Fruit fly (Drosophila melanogaster) whole organism, wandering third instar larva: Measurements from ENCODE around the gene CG15891.

ENCODE experiments used
- Abd-B ChIP-seq: fragments of >200 bp; optimal IDR thresholded peaks from 2 replicates; lab custom pipeline; 2017; ENCODE audit warnings: missing biosample characterization, missing genetic modification characterization
- CG9705 ChIP-seq: fragments of 200-800 bp; sonication (Bioruptor generic); optimal IDR thresholded peaks from 2 replicates; lab custom pipeline; 2018; ENCODE audit warnings: missing biosample characterization, mild to moderate bottlenecking, missing genetic modification characterization
- CrebA ChIP-seq: fragments of 200-800 bp; sonication (Bioruptor generic); optimal IDR thresholded peaks from 2 replicates; lab custom pipeline; 2016; ENCODE audit warnings: missing biosample characterization, mild to moderate bottlenecking, missing genetic modification characterization, borderline replicate concordance
- Dif ChIP-seq: fragments of 200-275, 200-300 bp; sonication (Bioruptor generic); optimal IDR thresholded peaks from 2 replicates; lab custom pipeline; 2018; ENCODE audit warnings: missing biosample characterization, missing genetic modification characterization; ENCODE audit not compliant: partially characterized antibody
- HLH106 ChIP-seq: fragments of 200-800 bp; optimal IDR thresholded peaks from 3 replicates; lab custom pipeline; 2019; ENCODE audit warnings: missing biosample characterization, mild to moderate bottlenecking, missing genetic modification characterization, moderate library complexity
- Hnf4 ChIP-seq: fragments of 200-800 bp; sonication (Bioruptor generic); optimal IDR thresholded peaks from 2 replicates; lab custom pipeline; 2016; ENCODE audit warnings: missing biosample characterization, mild to moderate bottlenecking, missing genetic modification characterization
- Hr78 ChIP-seq: fragments of >200 bp; optimal IDR thresholded peaks from 2 replicates; lab custom pipeline; 2017; ENCODE audit warnings: missing biosample characterization, missing genetic modification characterization
- Hr83 ChIP-seq: fragments of 200-300 bp; sonication (Bioruptor generic); optimal IDR thresholded peaks from 2 replicates; lab custom pipeline; 2016; ENCODE audit warnings: missing biosample characterization, mild to moderate bottlenecking, missing genetic modification characterization, moderate library complexity; ENCODE audit not compliant: poor library complexity, severe bottlenecking
- Mio ChIP-seq: sonication (Bioruptor generic); optimal IDR thresholded peaks from 2 replicates; lab custom pipeline; 2016; ENCODE audit warnings: missing biosample characterization, missing genetic modification characterization
- N ChIP-seq: fragments of >200 bp; optimal IDR thresholded peaks from 2 replicates; lab custom pipeline; 2018; ENCODE audit warnings: missing biosample characterization, missing external identifiers, missing genetic modification characterization
- Rel ChIP-seq, 2 experiments: fragments of 200-800 bp; sonication (Bioruptor generic) in 1 of 2; optimal IDR thresholded peaks; 2 replicates in 1 of 2; 3 replicates in 1 of 2; lab custom pipeline; 2016 to 2019; ENCODE audit warnings: mild to moderate bottlenecking in 2 of 2, missing biosample characterization in 2 of 2, missing genetic modification characterization in 2 of 2, moderate library complexity in 1 of 2
- Sp1 ChIP-seq: fragments of 200-800 bp; sonication (Bioruptor generic); optimal IDR thresholded peaks from 3 replicates; lab custom pipeline; 2019; ENCODE audit warnings: missing biosample characterization, mild to moderate bottlenecking, missing genetic modification characterization, moderate library complexity
- br ChIP-seq: fragments of 200-800 bp; sonication (Bioruptor generic); optimal IDR thresholded peaks from 2 replicates; lab custom pipeline; 2016; ENCODE audit warnings: missing biosample characterization, missing genetic modification characterization
- brk ChIP-seq: fragments of 200-800 bp; sonication (Bioruptor generic); optimal IDR thresholded peaks from 2 replicates; lab custom pipeline; 2016; ENCODE audit warnings: missing biosample characterization, mild to moderate bottlenecking, missing genetic modification characterization
- dmrt93B ChIP-seq: fragments of 200-800 bp; sonication (Bioruptor generic); optimal IDR thresholded peaks from 2 replicates; lab custom pipeline; 2018; ENCODE audit warnings: missing biosample characterization, mild to moderate bottlenecking, missing genetic modification characterization
- dsf ChIP-seq: sonication (Bioruptor generic); optimal IDR thresholded peaks from 2 replicates; lab custom pipeline; 2016; ENCODE audit warnings: missing biosample characterization, missing genetic modification characterization, borderline replicate concordance
- ey ChIP-seq: fragments of 200-800 bp; sonication (Bioruptor generic); optimal IDR thresholded peaks from 2 replicates; lab custom pipeline; 2016; ENCODE audit warnings: missing biosample characterization, missing genetic modification characterization
- foxo ChIP-seq, 2 experiments: fragments of 200-800 bp; sonication (Bioruptor generic); optimal IDR thresholded peaks; 2 replicates in 1 of 2; 3 replicates in 1 of 2; lab custom pipeline; 2016 to 2017; ENCODE audit warnings: missing biosample characterization in 2 of 2, missing genetic modification characterization in 2 of 2
- h ChIP-seq: fragments of 200-800 bp; sonication (Bioruptor generic); optimal IDR thresholded peaks from 3 replicates; lab custom pipeline; 2016; ENCODE audit warnings: missing biosample characterization, mild to moderate bottlenecking, missing genetic modification characterization
- jim ChIP-seq: fragments of 175-275, 200-325 bp; sonication (Bioruptor generic); optimal IDR thresholded peaks from 2 replicates; lab custom pipeline; 2016; ENCODE audit warnings: missing biosample characterization, mild to moderate bottlenecking, missing genetic modification characterization
- lola ChIP-seq: fragments of >200 bp; optimal IDR thresholded peaks from 2 replicates; lab custom pipeline; 2017; ENCODE audit warnings: missing biosample characterization, missing genetic modification characterization
- pan ChIP-seq: fragments of >200 bp; optimal IDR thresholded peaks from 2 replicates; lab custom pipeline; 2017
- rgr ChIP-seq: fragments of 200-800 bp; sonication (Bioruptor generic); optimal IDR thresholded peaks from 3 replicates; lab custom pipeline; 2016; ENCODE audit warnings: missing biosample characterization, mild to moderate bottlenecking, missing genetic modification characterization
- tai ChIP-seq: sonication (Bioruptor generic); optimal IDR thresholded peaks from 2 replicates; lab custom pipeline; 2016; ENCODE audit warnings: missing biosample characterization, missing genetic modification characterization
- usp ChIP-seq: fragments of >200 bp; optimal IDR thresholded peaks from 2 replicates; lab custom pipeline; 2017; ENCODE audit warnings: missing biosample characterization, missing genetic modification characterization

CG15891 gene

dm6 chrX:6304203-6304602, 9.1 kb upstream of the CG15891 start:
- peak; percentile 7 for TF ChIP-seq rgr (GFP tag; lab: Kevin White, UChicago)
- no peak for TF ChIP-seq Hr83 (GFP tag; lab: Kevin White, UChicago)
- TF ChIP-seq CrebA (GFP tag; lab: Kevin White, UChicago): no peak
- no peak for TF ChIP-seq lola (GFP tag; lab: Kevin White, UChicago)
- peak in 1 of 2 experiments; percentile 24 for TF ChIP-seq foxo (GFP tag; optimal IDR thresholded peaks at IDR 0.05; lab: Kevin White, UChicago)

- no peak for TF ChIP-seq lola (GFP tag; lab: Kevin White, UChicago)
- TF ChIP-seq pan (lab: Kevin White, UChicago): no peak
- TF ChIP-seq br: no peak
- TF ChIP-seq CG9705: no peak
- no peak for TF ChIP-seq foxo (GFP tag; optimal IDR thresholded peaks at IDR 0.05; lab: Kevin White, UChicago)
Measured at dm6 chrX:6303675-6304074, 8.5 kb upstream of the CG15891 start, which contains the start of gene CG3823. Gene CG3823, plus strand, starts transcription at chrX:6303975.

- TF ChIP-seq dmrt93B (GFP tag; lab: Kevin White, UChicago) (no peak), tai (no peak), CG9705 (no peak), Hnf4 (GFP tag; lab: Kevin White, UChicago) (no peak), jim (GFP tag; lab: Kevin White, UChicago) (no peak), Hr78 (GFP tag; lab: Kevin White, UChicago) (no peak), CrebA (GFP tag; lab: Kevin White, UChicago) (no peak), brk (GFP tag; lab: Kevin White, UChicago) (no peak), Abd-B (no peak), ey (GFP tag; lab: Kevin White, UChicago) (no peak), Mio (GFP tag; lab: Kevin White, UChicago) (no peak), br (no peak), Rel (GFP tag; optimal IDR thresholded peaks at IDR 0.05; lab: Kevin White, UChicago) (no peak), Rel (tag; optimal IDR thresholded peaks at IDR 0.05; lab: Kevin White, UChicago) (no peak), HLH106 (tag; lab: Kevin White, UChicago) (no peak), N (no peak)
Measured at dm6 chrX:6303196-6303595, 8.1 kb upstream of the CG15891 start.

dm6 chrX:6301052-6301451, 5.9 kb upstream of the CG15891 start, which contains the start of gene CG12219:
Gene CG12219, minus strand, starts transcription at chrX:6301285.
- no peak for TF ChIP-seq Rel (GFP tag; optimal IDR thresholded peaks at IDR 0.05; lab: Kevin White, UChicago)
- peak; percentile 71 for TF ChIP-seq Rel (tag; optimal IDR thresholded peaks at IDR 0.05; lab: Kevin White, UChicago)
- no peak for TF ChIP-seq Mio (GFP tag; lab: Kevin White, UChicago)

dm6 chrX:6294243-6294642, 902 bp downstream of the CG15891 start, which contains the start of gene CG15892:
Gene CG15892, minus strand, starts transcription at chrX:6294343.
- no peak for TF ChIP-seq Hnf4 (GFP tag; lab: Kevin White, UChicago)
- no peak for TF ChIP-seq N
- TF ChIP-seq dsf (GFP tag; lab: Kevin White, UChicago): no peak
- no peak for TF ChIP-seq Abd-B
- no peak for TF ChIP-seq HLH106 (tag; lab: Kevin White, UChicago)
- no peak for TF ChIP-seq h (GFP tag; lab: Kevin White, UChicago)
- TF ChIP-seq usp (GFP tag; lab: Kevin White, UChicago): no peak
- no peak for TF ChIP-seq Hr83 (GFP tag; lab: Kevin White, UChicago)
- no peak for TF ChIP-seq Hr78 (GFP tag; lab: Kevin White, UChicago)
- TF ChIP-seq ey (GFP tag; lab: Kevin White, UChicago): no peak
- no peak for TF ChIP-seq rgr (GFP tag; lab: Kevin White, UChicago)
- TF ChIP-seq br: no peak
- TF ChIP-seq, all 38 proteins: peak for 0

- TF ChIP-seq Dif (GFP tag; lab: Kevin White, UChicago) (no peak), Hr83 (GFP tag; lab: Kevin White, UChicago) (peak; percentile 5), Rel (GFP tag; optimal IDR thresholded peaks at IDR 0.05; lab: Kevin White, UChicago) (no peak), Rel (tag; optimal IDR thresholded peaks at IDR 0.05; lab: Kevin White, UChicago) (peak; percentile 53), Sp1 (peak; percentile 18), Abd-B (no peak), h (GFP tag; lab: Kevin White, UChicago) (no peak), dmrt93B (GFP tag; lab: Kevin White, UChicago) (no peak), tai (no peak), ey (GFP tag; lab: Kevin White, UChicago) (no peak), lola (GFP tag; lab: Kevin White, UChicago) (no peak)
Measured at dm6 chrX:6291083-6291699, 4.0 kb downstream of the CG15891 start, which contains the start of the genes Rpt4 and mldr. Gene Rpt4, minus strand, starts transcription at chrX:6291245. Gene mldr, plus strand, starts transcription at chrX:6291303.
